Fruit fly (Drosophila melanogaster): ENCODE measurements around the gene Elovl7.
A peak's percentile ranks its signal among the peaks of the same experiment; 100 is the strongest.

Gene Elovl7

dm6 chr3R:8027203-8027688 lies 31.6 kb upstream of the Elovl7 start (continued):
- no peak for TF ChIP-seq Dfd (GFP tag; optimal IDR thresholded peaks at IDR 0.05)
- no peak for TF ChIP-seq HLH4C (GFP tag; IDR thresholded peaks at IDR 0.05; ENCODE audit: partially characterized antibody)
- TF ChIP-seq Lpt (GFP tag; optimal IDR thresholded peaks at IDR 0.05): no peak
- TF ChIP-seq zfh2 (GFP tag; optimal IDR thresholded peaks at IDR 0.05): peak; percentile 30
- no peak for TF ChIP-seq CG31365 (tag; optimal IDR thresholded peaks at IDR 0.05)
- TF ChIP-seq ATbp (GFP tag; optimal IDR thresholded peaks at IDR 0.05): peak; percentile 86
- TF ChIP-seq tgo (GFP tag; IDR thresholded peaks at IDR 0.05): peak; percentile 67; the same call in 2 of the 3 replicates
- no peak for TF ChIP-seq sc (optimal IDR thresholded peaks at IDR 0.05)
- peak; percentile 86 for TF ChIP-seq sc (GFP tag; optimal IDR thresholded peaks at IDR 0.05)
- TF ChIP-seq grn (GFP tag; optimal IDR thresholded peaks at IDR 0.05): no peak
- peak; percentile 96 for TF ChIP-seq gem (tag; optimal IDR thresholded peaks at IDR 0.05)
- TF ChIP-seq CG10543 (GFP tag; optimal IDR thresholded peaks at IDR 0.05): peak; percentile 84
- peak; percentile 33 for TF ChIP-seq CG15073 (GFP tag; optimal IDR thresholded peaks at IDR 0.05)
- TF ChIP-seq GATAe (GFP tag; conservative IDR thresholded peaks at IDR 0.05): no peak
- peak; percentile 81 for TF ChIP-seq wor (GFP tag; IDR thresholded peaks at IDR 0.05)
- TF ChIP-seq NC2α (GFP tag; optimal IDR thresholded peaks at IDR 0.05): no peak
- peak; percentile 50; the same call in 1 of the 2 replicates for TF ChIP-seq danr (GFP tag; IDR thresholded peaks at IDR 0.05)
- peak; percentile 90 for TF ChIP-seq CG2712 (tag; optimal IDR thresholded peaks at IDR 0.05)
- TF ChIP-seq Lim3 (GFP tag; IDR thresholded peaks at IDR 0.05): no peak
- peak; percentile 27 for TF ChIP-seq NK7.1 (GFP tag; optimal IDR thresholded peaks at IDR 0.05)
- no peak for TF ChIP-seq vfl (GFP tag; optimal IDR thresholded peaks at IDR 0.05)
- peak; percentile 75 for TF ChIP-seq cwo (GFP tag; optimal IDR thresholded peaks at IDR 0.05)
- no peak for TF ChIP-seq sens (GFP tag)
- TF ChIP-seq knrl (GFP tag; IDR thresholded peaks at IDR 0.05; ENCODE audit: partially characterized antibody): no peak
- TF ChIP-seq prd (optimal IDR thresholded peaks at IDR 0.05): no peak
- TF ChIP-seq prd (GFP tag; IDR thresholded peaks at IDR 0.05): peak; percentile 75
- TF ChIP-seq CG3281 (GFP tag; optimal IDR thresholded peaks at IDR 0.05): peak; percentile 86
- no peak for TF ChIP-seq CG2199 (GFP tag; IDR thresholded peaks at IDR 0.05)
- TF ChIP-seq ems (GFP tag; optimal IDR thresholded peaks at IDR 0.05): peak; percentile 42
- TF ChIP-seq kah (GFP tag; optimal IDR thresholded peaks at IDR 0.05): peak; percentile 63
- TF ChIP-seq Neu2 (GFP tag; optimal IDR thresholded peaks at IDR 0.05; ENCODE audit: borderline replicate concordance): no peak
- peak; percentile 87 for TF ChIP-seq nom (GFP tag; optimal IDR thresholded peaks at IDR 0.05)
- TF ChIP-seq HHEX (GFP tag; optimal IDR thresholded peaks at IDR 0.05): peak; percentile 83
- TF ChIP-seq CG14050 (GFP tag; IDR thresholded peaks at IDR 0.05): peak; percentile 53; the same call in 1 of the 3 replicates
- TF ChIP-seq Hmx (GFP tag; optimal IDR thresholded peaks at IDR 0.05): no peak
- TF ChIP-seq crc (GFP tag; optimal IDR thresholded peaks at IDR 0.05): no peak
- peak; percentile 76 for TF ChIP-seq CG33557 (GFP tag; optimal IDR thresholded peaks at IDR 0.05)
- TF ChIP-seq Deaf1 (tag; optimal IDR thresholded peaks at IDR 0.05): no peak
- TF ChIP-seq dm (GFP tag; optimal IDR thresholded peaks at IDR 0.05): no peak
- peak; percentile 70 for TF ChIP-seq NFAT (GFP tag; IDR thresholded peaks at IDR 0.05)
- TF ChIP-seq dati (GFP tag; IDR thresholded peaks at IDR 0.05): no peak
- TF ChIP-seq Optix (GFP tag; IDR thresholded peaks at IDR 0.05): 0 out of 3 replicates have a peak, but pooled peaks have one; percentile 9
- TF ChIP-seq Max (GFP tag; optimal IDR thresholded peaks at IDR 0.05): peak; percentile 61
- no peak for TF ChIP-seq fd64A (GFP tag; optimal IDR thresholded peaks at IDR 0.05)
- no peak for TF ChIP-seq Dad (GFP tag; optimal IDR thresholded peaks at IDR 0.05)
- TF ChIP-seq CG7839 (tag; optimal IDR thresholded peaks at IDR 0.05): peak; percentile 93
- TF ChIP-seq Mad (GFP tag; optimal IDR thresholded peaks at IDR 0.05): peak; percentile 34
- TF ChIP-seq insv (GFP tag; optimal IDR thresholded peaks at IDR 0.05): peak in 1 of 2 experiments; percentile 41
- TF ChIP-seq Hr78 (GFP tag; optimal IDR thresholded peaks at IDR 0.05): peak in 1 of 2 experiments; percentile 76
- TF ChIP-seq slbo (GFP tag; IDR thresholded peaks at IDR 0.05): peak; percentile 87
- no peak for TF ChIP-seq CG8478 (optimal IDR thresholded peaks at IDR 0.05)
- no peak for TF ChIP-seq sima (GFP tag; optimal IDR thresholded peaks at IDR 0.05)

Data from whole organism, embryonic.